Worm (Caenorhabditis elegans): ENCODE data around the gene mrpl-30.

The mrpl-30 gene

ce11 chrIII:2419504-2419903 is 8.7 kb upstream of the mrpl-30 start:
- TF ChIP-seq ama-1 (optimal IDR thresholded peaks at IDR 0.05) (no peak), ztf-4 (tag; optimal IDR thresholded peaks at IDR 0.05) (no peak), elt-1 (tag; optimal IDR thresholded peaks at IDR 0.05) (no peak), peb-1 (tag; optimal IDR thresholded peaks at IDR 0.05) (no peak)

DNA sequence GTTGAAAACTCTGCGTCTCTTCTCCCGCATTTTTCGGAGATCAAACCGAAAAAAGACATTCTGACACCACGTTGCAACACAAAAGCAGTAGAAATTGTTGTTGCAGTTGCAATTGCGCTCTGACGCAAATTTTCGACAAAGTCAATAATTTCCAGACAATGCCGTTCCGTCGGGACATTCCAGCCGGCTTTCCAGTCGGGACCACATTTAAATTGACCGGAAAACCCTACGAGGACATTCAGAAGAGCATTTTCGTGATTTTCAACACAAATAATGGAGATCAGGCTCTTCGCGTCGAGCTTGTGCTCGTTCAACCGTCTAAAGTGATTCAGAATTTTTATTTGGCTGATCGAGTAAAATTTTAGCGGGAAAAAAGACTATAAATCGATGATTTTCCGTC is 8.2 kb upstream of the mrpl-30 start:
- TF ChIP-seq nhr-129 (tag; optimal IDR thresholded peaks at IDR 0.05) (no peak), nhr-237 (tag; optimal IDR thresholded peaks at IDR 0.05) (no peak), F13H6.1 (tag; optimal IDR thresholded peaks at IDR 0.05) (no peak), alr-1 (tag; optimal IDR thresholded peaks at IDR 0.05) (no peak), ztf-11 (tag; optimal IDR thresholded peaks at IDR 0.05) (no peak), blmp-1 (tag; optimal IDR thresholded peaks at IDR 0.05; ENCODE audit: insufficient read depth) (no peak), ama-1 (optimal IDR thresholded peaks at IDR 0.05) (no peak)

- TF ChIP-seq ceh-16 (tag; optimal IDR thresholded peaks at IDR 0.05) (no peak), F13H6.1 (tag; optimal IDR thresholded peaks at IDR 0.05) (peak; percentile 27), ZK546.5 (tag; optimal IDR thresholded peaks at IDR 0.05) (no peak), mdl-1 (tag; optimal IDR thresholded peaks at IDR 0.05) (peak in 1 of 2 experiments; percentile 34), snpc-4 (tag; optimal IDR thresholded peaks at IDR 0.05) (no peak), ztf-1 (GFP tag; conservative IDR thresholded peaks at IDR 0.05) (no peak), R02D3.7 (tag; optimal IDR thresholded peaks at IDR 0.05) (peak; percentile 46), unc-55 (GFP tag; optimal IDR thresholded peaks at IDR 0.05) (peak; percentile 78), nhr-237 (tag; optimal IDR thresholded peaks at IDR 0.05) (no peak), gmeb-1 (tag; optimal IDR thresholded peaks at IDR 0.05) (peak; percentile 96), egl-27 (tag; optimal IDR thresholded peaks at IDR 0.05) (peak; percentile 2), nhr-129 (tag; optimal IDR thresholded peaks at IDR 0.05) (peak; percentile 68), lsy-2 (tag; optimal IDR thresholded peaks at IDR 0.05) (peak; percentile 75 to 86), nhr-25 (tag; optimal IDR thresholded peaks at IDR 0.05) (peak; percentile 21), sma-9 (GFP tag; optimal IDR thresholded peaks at IDR 0.05) (no peak), sma-9 (tag; optimal IDR thresholded peaks at IDR 0.05) (no peak), nhr-77 (tag; optimal IDR thresholded peaks at IDR 0.05) (no peak), elt-1 (tag; optimal IDR thresholded peaks at IDR 0.05) (no peak), nhr-6 (tag; optimal IDR thresholded peaks at IDR 0.05) (peak; percentile 1), nhr-23 (tag; optimal IDR thresholded peaks at IDR 0.05) (no peak), fos-1 (tag; optimal IDR thresholded peaks at IDR 0.05) (peak; percentile 92), sma-3 (GFP tag; optimal IDR thresholded peaks at IDR 0.05) (peak; percentile 54), blmp-1 (tag; optimal IDR thresholded peaks at IDR 0.05; ENCODE audit: insufficient read depth) (no peak), crh-2 (tag; optimal IDR thresholded peaks at IDR 0.05) (peak; percentile 51), C34F6.9 (tag; optimal IDR thresholded peaks at IDR 0.05) (peak; percentile 24), lin-13 (GFP tag; optimal IDR thresholded peaks at IDR 0.05) (peak; percentile 66), lin-11 (tag; optimal IDR thresholded peaks at IDR 0.05) (peak; percentile 42)
Measured at ce11 chrIII:2418159-2418658, 7.4 kb upstream of the mrpl-30 start, which contains the start of the genes W04B5.5 and W04B5.3. Gene W04B5.5 (minus strand): TSS chrIII:2418209. Gene W04B5.3 (plus strand): TSS chrIII:2418514.

ce11 chrIII:2401126-2402123 is 9.3 kb downstream of the mrpl-30 start, which contains the start of the genes cic-1 and strm-1:
Gene cic-1 (minus strand): TSS chrIII:2401221.
Gene strm-1 (plus strand): TSS chrIII:2402070.
- TF ChIP-seq mab-5 (tag; optimal IDR thresholded peaks at IDR 0.05): peak; percentile 10
- peak; percentile 63 for TF ChIP-seq C34F6.9 (tag; optimal IDR thresholded peaks at IDR 0.05)
- peak; percentile 98 for TF ChIP-seq R02D3.7 (tag; optimal IDR thresholded peaks at IDR 0.05)
- no peak for TF ChIP-seq ztf-1 (GFP tag; conservative IDR thresholded peaks at IDR 0.05)
- peak; percentile 41 for TF ChIP-seq sma-3 (GFP tag; optimal IDR thresholded peaks at IDR 0.05)
- TF ChIP-seq unc-55 (GFP tag; optimal IDR thresholded peaks at IDR 0.05): peak; percentile 82
- TF ChIP-seq ceh-16 (tag; optimal IDR thresholded peaks at IDR 0.05): peak; percentile 7
- TF ChIP-seq nhr-6 (tag; optimal IDR thresholded peaks at IDR 0.05): peak; percentile 10
- TF ChIP-seq lsy-2 (tag; optimal IDR thresholded peaks at IDR 0.05): peak; percentile 48 to 86
- peak; percentile 10 for TF ChIP-seq nhr-25 (tag; optimal IDR thresholded peaks at IDR 0.05)
- peak; percentile 57 for TF ChIP-seq blmp-1 (tag; optimal IDR thresholded peaks at IDR 0.05; ENCODE audit: insufficient read depth)
- TF ChIP-seq F13H6.1 (tag; optimal IDR thresholded peaks at IDR 0.05): peak; percentile 35
- no peak for TF ChIP-seq skn-1 (tag; optimal IDR thresholded peaks at IDR 0.05)
- TF ChIP-seq sem-4 (tag; optimal IDR thresholded peaks at IDR 0.05): peak; percentile 19
- TF ChIP-seq nhr-21 (tag; optimal IDR thresholded peaks at IDR 0.05): no peak
- no peak for TF ChIP-seq peb-1 (tag; optimal IDR thresholded peaks at IDR 0.05)
- peak; percentile 59 for TF ChIP-seq crh-2 (tag; optimal IDR thresholded peaks at IDR 0.05)
- TF ChIP-seq ZK546.5 (tag; optimal IDR thresholded peaks at IDR 0.05): no peak
- peak; percentile 73 for TF ChIP-seq lin-13 (GFP tag; optimal IDR thresholded peaks at IDR 0.05)
- TF ChIP-seq snpc-4 (tag; optimal IDR thresholded peaks at IDR 0.05): no peak
- TF ChIP-seq gmeb-1 (tag; optimal IDR thresholded peaks at IDR 0.05): peak; percentile 94
- no peak for TF ChIP-seq dmd-4 (tag; optimal IDR thresholded peaks at IDR 0.05)
- peak; percentile 14 for TF ChIP-seq nhr-129 (tag; optimal IDR thresholded peaks at IDR 0.05)

All from whole organism, L2 larva.